Fruit fly (Drosophila melanogaster): Measurements from ENCODE around the gene sov.

DNA sequence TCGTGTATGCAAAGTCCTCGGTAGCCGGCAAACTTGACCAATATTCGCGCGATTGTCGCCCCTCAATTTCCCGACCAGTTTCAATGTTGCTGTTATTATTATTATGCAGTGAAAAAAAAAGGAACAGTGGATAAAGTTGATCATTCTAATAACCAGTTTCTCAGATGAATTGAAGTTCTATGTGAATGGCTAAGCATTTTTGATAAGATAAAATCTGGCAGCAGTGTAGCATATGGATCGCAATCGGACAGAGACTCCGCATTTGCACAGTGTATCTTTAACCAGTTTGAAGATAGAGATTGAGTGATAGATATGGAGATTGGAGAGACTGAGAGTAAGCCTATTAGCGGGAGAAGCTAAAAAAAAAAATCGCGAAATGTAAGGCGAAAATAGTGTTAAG, 37.3 kb downstream of the sov start:
- TF ChIP-seq Dfd (GFP tag; optimal IDR thresholded peaks at IDR 0.05) (no peak), lola (GFP tag; optimal IDR thresholded peaks at IDR 0.05) (no peak), pan (optimal IDR thresholded peaks at IDR 0.05) (no peak), br (GFP tag; optimal IDR thresholded peaks at IDR 0.05) (peak; percentile 29), dsf (GFP tag; optimal IDR thresholded peaks at IDR 0.05; ENCODE audit: borderline replicate concordance) (no peak), usp (GFP tag; optimal IDR thresholded peaks at IDR 0.05) (no peak), dmrt93B (GFP tag; optimal IDR thresholded peaks at IDR 0.05) (peak; percentile 8), Rel (GFP tag; optimal IDR thresholded peaks at IDR 0.05) (no peak), Rel (tag; optimal IDR thresholded peaks at IDR 0.05) (no peak), OdsH (GFP tag; optimal IDR thresholded peaks at IDR 0.05) (peak; percentile 45), rgr (GFP tag; optimal IDR thresholded peaks at IDR 0.05) (peak; percentile 69)

Measured in whole organism, wandering third instar larva.